Fruit fly (Drosophila melanogaster) whole organism, adult: ENCODE data around the gene ATPsynG.

Experiments
- CG11617 ChIP-seq: fragments of 200-800 bp; sonication (Bioruptor generic); optimal IDR thresholded peaks from 2 replicates; lab custom pipeline; 2017; ENCODE audit warnings: mild to moderate bottlenecking, missing biosample characterization, missing genetic modification reagents, missing genetic modification characterization
- CG12768 ChIP-seq: fragments of 200-800 bp; sonication (Bioruptor generic); optimal IDR thresholded peaks from 2 replicates; lab custom pipeline; 2017; ENCODE audit warnings: missing biosample characterization, missing genetic modification characterization, mild to moderate bottlenecking, moderate library complexity, missing genetic modification reagents
- CG14711 ChIP-seq: fragments of 200-800 bp; sonication (Bioruptor generic); optimal IDR thresholded peaks from 2 replicates; lab custom pipeline; 2018; ENCODE audit warnings: missing biosample characterization, mild to moderate bottlenecking, missing genetic modification characterization, moderate library complexity
- CG1620 ChIP-seq: fragments of 200-800 bp; sonication (Bioruptor generic); optimal IDR thresholded peaks from 2 replicates; lab custom pipeline; 2016; ENCODE audit warnings: missing biosample characterization, missing genetic modification characterization
- CG33017 ChIP-seq: fragments of 200-800 bp; sonication (Bioruptor generic); optimal IDR thresholded peaks from 2 replicates; lab custom pipeline; 2018; ENCODE audit warnings: missing biosample characterization, mild to moderate bottlenecking, missing genetic modification characterization, moderate library complexity
- CG5204 ChIP-seq: fragments of 200-800 bp; sonication (Bioruptor generic); optimal IDR thresholded peaks from 2 replicates; lab custom pipeline; 2016; ENCODE audit warnings: missing biosample characterization, missing genetic modification characterization
- CG7045 ChIP-seq: fragments of 200-800 bp; sonication (Bioruptor generic); optimal IDR thresholded peaks from 2 replicates; lab custom pipeline; 2017; ENCODE audit warnings: missing biosample characterization, mild to moderate bottlenecking, missing genetic modification characterization
- CG7101 ChIP-seq: fragments of 200-800 bp; sonication (Bioruptor generic); optimal IDR thresholded peaks from 2 replicates; lab custom pipeline; 2018; ENCODE audit warnings: missing biosample characterization, mild to moderate bottlenecking, missing genetic modification characterization, moderate library complexity
- Clk ChIP-seq: fragments of 200-800 bp; sonication (Bioruptor generic); optimal IDR thresholded peaks from 2 replicates; lab custom pipeline; 2017; ENCODE audit warnings: missing biosample characterization, missing genetic modification characterization
- Crg-1 ChIP-seq: fragments of 200-800 bp; sonication (Bioruptor generic); optimal IDR thresholded peaks from 2 replicates; lab custom pipeline; 2016; ENCODE audit warnings: missing biosample characterization, missing genetic modification characterization
- Hr96 ChIP-seq: fragments of 200-800 bp; sonication (Bioruptor generic); optimal IDR thresholded peaks from 2 replicates; lab custom pipeline; 2016; ENCODE audit warnings: missing biosample characterization, missing genetic modification characterization
- Mnt ChIP-seq: fragments of 200-800 bp; sonication (Bioruptor generic); optimal IDR thresholded peaks from 2 replicates; lab custom pipeline; 2016; ENCODE audit warnings: missing biosample characterization, mild to moderate bottlenecking, missing genetic modification characterization
- bab1 ChIP-seq: fragments of 200-800 bp; sonication (Bioruptor generic); optimal IDR thresholded peaks from 3 replicates; lab custom pipeline; 2019; ENCODE audit warnings: missing biosample characterization, mild to moderate bottlenecking, missing genetic modification characterization, moderate library complexity
- cic ChIP-seq: fragments of 200-800 bp; sonication (Bioruptor generic); optimal IDR thresholded peaks from 2 replicates; lab custom pipeline; 2017; ENCODE audit warnings: missing biosample characterization, mild to moderate bottlenecking, missing genetic modification characterization, moderate library complexity
- cnc ChIP-seq, 2 experiments: fragments of >200 bp; optimal IDR thresholded peaks; 2 replicates each; lab custom pipeline; 2017
- kay ChIP-seq: fragments of 200-800 bp; sonication (Bioruptor generic); peaks from one replicate; lab custom pipeline; 2016; ENCODE audit warnings: missing biosample characterization, missing genetic modification characterization, borderline replicate concordance
- ovo ChIP-seq: fragments of 200-800 bp; sonication (Bioruptor generic); optimal IDR thresholded peaks from 2 replicates; lab custom pipeline; 2016; ENCODE audit warnings: missing biosample characterization, missing genetic modification characterization
- pad ChIP-seq: fragments of 200-800 bp; sonication (Bioruptor generic); optimal IDR thresholded peaks from 3 replicates; lab custom pipeline; 2017; ENCODE audit warnings: missing biosample characterization, missing genetic modification characterization, mild to moderate bottlenecking, moderate library complexity, missing genetic modification reagents
- tj ChIP-seq: fragments of 200-800 bp; sonication (Bioruptor generic); optimal IDR thresholded peaks from 3 replicates; lab custom pipeline; 2017; ENCODE audit warnings: missing biosample characterization, mild to moderate bottlenecking, missing genetic modification characterization, moderate library complexity
- toe ChIP-seq: fragments of 200-800 bp; sonication (Bioruptor generic); optimal IDR thresholded peaks from 2 replicates; lab custom pipeline; 2016; ENCODE audit warnings: missing biosample characterization, missing genetic modification characterization

ATPsynG gene

dm6 chr2L:11015320-11015719 is 39.1 kb upstream of the ATPsynG start, which contains the start of gene Acp32CD:
TSS of gene Acp32CD (plus strand) at chr2L:11015620.
- no peak for TF ChIP-seq toe (GFP tag; lab: Kevin White, UChicago)
- no peak for TF ChIP-seq CG33017 (tag; lab: Kevin White, UChicago)
- TF ChIP-seq bab1 (GFP tag; lab: Kevin White, UChicago): no peak
- no peak for TF ChIP-seq CG7101 (tag; lab: Kevin White, UChicago)
- TF ChIP-seq pad (GFP tag; lab: Kevin White, UChicago): no peak
- TF ChIP-seq CG1620 (GFP tag; lab: Kevin White, UChicago): no peak
- no peak for TF ChIP-seq ovo (GFP tag; lab: Kevin White, UChicago)
- no peak for TF ChIP-seq CG5204 (GFP tag; lab: Kevin White, UChicago)
- no peak for TF ChIP-seq Crg-1 (GFP tag; lab: Kevin White, UChicago)
- TF ChIP-seq cnc (optimal IDR thresholded peaks at IDR 0.05; lab: Kevin White, UChicago): no peak
- TF ChIP-seq cic: no peak

- no peak for TF ChIP-seq CG1620 (GFP tag; lab: Kevin White, UChicago)
- TF ChIP-seq CG7045 (GFP tag; lab: Kevin White, UChicago): no peak
- TF ChIP-seq cic: no peak
- no peak for TF ChIP-seq Clk (GFP tag; lab: Kevin White, UChicago)
- TF ChIP-seq Crg-1 (GFP tag; lab: Kevin White, UChicago): no peak
- no peak for TF ChIP-seq CG5204 (GFP tag; lab: Kevin White, UChicago)
- no peak for TF ChIP-seq Mnt (GFP tag; lab: Kevin White, UChicago)
- TF ChIP-seq CG12768 (GFP tag; lab: Kevin White, UChicago): no peak
- no peak for TF ChIP-seq cnc (optimal IDR thresholded peaks at IDR 0.05; lab: Kevin White, UChicago)
- TF ChIP-seq CG14711: no peak
- TF ChIP-seq Hr96 (GFP tag; lab: Kevin White, UChicago): no peak
These were observed 38.5 kb upstream of the ATPsynG start for dm6 chr2L:11014671-11015070.

- TF ChIP-seq toe (GFP tag; lab: Kevin White, UChicago) (no peak), tj (GFP tag; lab: Kevin White, UChicago) (no peak), CG7045 (GFP tag; lab: Kevin White, UChicago) (no peak), cnc (optimal IDR thresholded peaks at IDR 0.05; lab: Kevin White, UChicago) (no peak), ovo (GFP tag; lab: Kevin White, UChicago) (no peak)
These were observed 37.9 kb upstream of the ATPsynG start for dm6 chr2L:11014018-11014611.

dm6 chr2L:11010999-11011398 is 34.8 kb upstream of the ATPsynG start, which contains the start of the genes Art8 and dUTPase:
TSS of gene Art8 (minus strand) at chr2L:11011086.
TSS of gene dUTPase (plus strand) at chr2L:11011312.
- TF ChIP-seq Clk (GFP tag; lab: Kevin White, UChicago): peak; percentile 34
- peak; percentile 81 for TF ChIP-seq CG7101 (tag; lab: Kevin White, UChicago)
- peak; percentile 69 for TF ChIP-seq CG11617 (GFP tag; lab: Kevin White, UChicago)
- TF ChIP-seq CG14711: peak; percentile 91
- peak; percentile 42 for TF ChIP-seq pad (GFP tag; lab: Kevin White, UChicago)
- TF ChIP-seq kay (GFP tag; lab: Kevin White, UChicago): no peak
- peak; percentile 84 for TF ChIP-seq Mnt (GFP tag; lab: Kevin White, UChicago)
- TF ChIP-seq bab1 (GFP tag; lab: Kevin White, UChicago): peak; percentile 86
- no peak for TF ChIP-seq CG5204 (GFP tag; lab: Kevin White, UChicago)
- peak; percentile 68 for TF ChIP-seq CG33017 (tag; lab: Kevin White, UChicago)
- no peak for TF ChIP-seq cnc (optimal IDR thresholded peaks at IDR 0.05; lab: Kevin White, UChicago)
- peak; percentile 51 for TF ChIP-seq CG1620 (GFP tag; lab: Kevin White, UChicago)
- TF ChIP-seq cic: no peak
- TF ChIP-seq CG12768 (GFP tag; lab: Kevin White, UChicago): peak; percentile 15
- TF ChIP-seq toe (GFP tag; lab: Kevin White, UChicago): peak; percentile 64
- TF ChIP-seq Hr96 (GFP tag; lab: Kevin White, UChicago): no peak
- TF ChIP-seq Crg-1 (GFP tag; lab: Kevin White, UChicago): peak; percentile 61
- TF ChIP-seq CG7045 (GFP tag; lab: Kevin White, UChicago): peak; percentile 52
- TF ChIP-seq tj (GFP tag; lab: Kevin White, UChicago): peak; percentile 66
- TF ChIP-seq ovo (GFP tag; lab: Kevin White, UChicago): peak; percentile 39

dm6 chr2L:11004674-11005045 is 28.5 kb upstream of the ATPsynG start, which contains the start of gene Nup154:
TSS of gene Nup154 (plus strand) at chr2L:11004820.
- no peak for TF ChIP-seq Mnt (GFP tag; lab: Kevin White, UChicago)
- no peak for TF ChIP-seq CG1620 (GFP tag; lab: Kevin White, UChicago)
- no peak for TF ChIP-seq CG5204 (GFP tag; lab: Kevin White, UChicago)
- TF ChIP-seq kay (GFP tag; lab: Kevin White, UChicago): no peak
- TF ChIP-seq CG12768 (GFP tag; lab: Kevin White, UChicago): no peak
- TF ChIP-seq tj (GFP tag; lab: Kevin White, UChicago): no peak
- TF ChIP-seq CG7045 (GFP tag; lab: Kevin White, UChicago): no peak
- TF ChIP-seq cic: no peak
- no peak for TF ChIP-seq cnc (optimal IDR thresholded peaks at IDR 0.05; lab: Kevin White, UChicago)
- no peak for TF ChIP-seq CG7101 (tag; lab: Kevin White, UChicago)
- TF ChIP-seq CG33017 (tag; lab: Kevin White, UChicago): no peak
- TF ChIP-seq Hr96 (GFP tag; lab: Kevin White, UChicago): no peak
